Fruit fly (Drosophila melanogaster): ENCODE measurements around the gene CG5645.

The CG5645 gene

dm6 chr3L:12138113-12138899, 1.8 kb upstream of the CG5645 start, which contains the start of the genes ND-SGDH and RhoGAP68F (continued):
- TF ChIP-seq org-1 (GFP tag; optimal IDR thresholded peaks at IDR 0.05) (no peak), en (GFP tag; optimal IDR thresholded peaks at IDR 0.05) (peak; percentile 3), Hmx (GFP tag; optimal IDR thresholded peaks at IDR 0.05) (peak; percentile 38), CG8388 (GFP tag; optimal IDR thresholded peaks at IDR 0.05) (peak; percentile 60), mam (GFP tag; optimal IDR thresholded peaks at IDR 0.05) (peak; percentile 72), ap (GFP tag; IDR thresholded peaks at IDR 0.05) (no peak), CG11085 (GFP tag; IDR thresholded peaks at IDR 0.05) (no peak), sima (GFP tag; optimal IDR thresholded peaks at IDR 0.05) (no peak), disco-r (GFP tag; optimal IDR thresholded peaks at IDR 0.05) (peak; percentile 24), dmrt11E (tag; optimal IDR thresholded peaks at IDR 0.05) (peak; percentile 70), chif (GFP tag; optimal IDR thresholded peaks at IDR 0.05) (peak; percentile 38 to 51), chm (GFP tag; IDR thresholded peaks at IDR 0.05) (no peak), ssp (GFP tag; IDR thresholded peaks at IDR 0.05) (peak; percentile 87), sr (GFP tag; IDR thresholded peaks at IDR 0.05) (no peak), Atf3 (GFP tag; optimal IDR thresholded peaks at IDR 0.05) (peak; percentile 7), CHES-1-like (GFP tag; optimal IDR thresholded peaks at IDR 0.05) (peak; percentile 52), CG10321 (GFP tag; IDR thresholded peaks at IDR 0.05) (no peak), NFAT (GFP tag; IDR thresholded peaks at IDR 0.05) (peak; percentile 71), Adf1 (GFP tag; IDR thresholded peaks at IDR 0.05) (peak; percentile 41), CG3065 (GFP tag; optimal IDR thresholded peaks at IDR 0.05) (peak; percentile 52), sens (GFP tag) (peak; percentile 92), gsb (GFP tag; IDR thresholded peaks at IDR 0.05) (peak; percentile 55; the same call in 1 of the 2 replicates), CkIIα-i1 (GFP tag; IDR thresholded peaks at IDR 0.05) (no peak), CG17361 (GFP tag; IDR thresholded peaks at IDR 0.05) (peak; percentile 87), Fer3 (tag; optimal IDR thresholded peaks at IDR 0.05) (peak; percentile 67), unpg (GFP tag; optimal IDR thresholded peaks at IDR 0.05) (peak; percentile 68), crc (GFP tag; optimal IDR thresholded peaks at IDR 0.05) (no peak), CG2875 (GFP tag; optimal IDR thresholded peaks at IDR 0.05) (no peak), slou (GFP tag; optimal IDR thresholded peaks at IDR 0.05) (peak; percentile 64), psq (GFP tag; optimal IDR thresholded peaks at IDR 0.05) (peak; percentile 7), CG6813 (GFP tag; optimal IDR thresholded peaks at IDR 0.05) (no peak), CoRest (tag; optimal IDR thresholded peaks at IDR 0.05) (peak; percentile 90), tgo (GFP tag; IDR thresholded peaks at IDR 0.05) (peak; percentile 74), gcm2 (GFP tag; optimal IDR thresholded peaks at IDR 0.05) (no peak), Ada2b (GFP tag; IDR thresholded peaks at IDR 0.05) (peak; percentile 43), Blimp-1 (GFP tag; optimal IDR thresholded peaks at IDR 0.05) (peak; percentile 56), CG3726 (GFP tag; IDR thresholded peaks at IDR 0.05) (no peak), CG14710 (tag; optimal IDR thresholded peaks at IDR 0.05) (peak; percentile 89), Dref (GFP tag; IDR thresholded peaks at IDR 0.05) (peak; percentile 64), ase (GFP tag; IDR thresholded peaks at IDR 0.05) (0 out of 3 replicates have a peak, but pooled peaks have one; percentile 37), CG14050 (GFP tag; IDR thresholded peaks at IDR 0.05) (no peak), grau (tag; optimal IDR thresholded peaks at IDR 0.05) (peak; percentile 77), ems (GFP tag; optimal IDR thresholded peaks at IDR 0.05) (peak; percentile 66), CG4854 (GFP tag; optimal IDR thresholded peaks at IDR 0.05) (peak; percentile 54), CG12659 (GFP tag; optimal IDR thresholded peaks at IDR 0.05) (peak; percentile 89), Stat92E (GFP tag; optimal IDR thresholded peaks at IDR 0.05) (peak in 1 of 3 experiments; percentile 1), Optix (GFP tag; IDR thresholded peaks at IDR 0.05) (no peak), CG11695 (GFP tag; IDR thresholded peaks at IDR 0.05) (peak; percentile 55; the same call in 2 of the 3 replicates), CG15514 (GFP tag; optimal IDR thresholded peaks at IDR 0.05) (peak; percentile 89), Usf (GFP tag; optimal IDR thresholded peaks at IDR 0.05) (peak; percentile 52)
